Worm (Caenorhabditis elegans) whole organism, L3 larva: ENCODE data around the gene mrps-23.

ENCODE experiments used
- aly-2 ChIP-seq: fragments of 150-350 bp; optimal IDR thresholded peaks from 2 replicates; lab custom pipeline; 2014; ENCODE audit warnings: missing biosample characterization, missing genetic modification characterization
- ama-1 ChIP-seq: fragments of 150-350 bp; optimal IDR thresholded peaks from 2 replicates; lab custom pipeline; 2018
- fkh-10 ChIP-seq: sonication (generic microtip); optimal IDR thresholded peaks from 2 replicates; lab custom pipeline; 2017; ENCODE audit warnings: missing biosample characterization, missing genetic modification reagents, missing genetic modification characterization
- lin-15B ChIP-seq: fragments of 150-350 bp; optimal IDR thresholded peaks from 2 replicates; lab custom pipeline; 2014; ENCODE audit warnings: missing biosample characterization, missing genetic modification characterization
- lin-39 ChIP-seq: fragments of 150-350 bp; optimal IDR thresholded peaks from 2 replicates; lab custom pipeline; 2018; ENCODE audit warnings: missing biosample characterization, missing genetic modification reagents, missing genetic modification characterization
- mdl-1 ChIP-seq: fragments of 150-350 bp; optimal IDR thresholded peaks from 2 replicates; lab custom pipeline; 2014; ENCODE audit warnings: missing biosample characterization, missing genetic modification characterization
- nhr-12 ChIP-seq: fragments of 150-350 bp; optimal IDR thresholded peaks from 2 replicates; lab custom pipeline; 2014; ENCODE audit warnings: missing biosample characterization, missing genetic modification characterization
- nhr-237 ChIP-seq: fragments of 150-350 bp; optimal IDR thresholded peaks from 2 replicates; lab custom pipeline; 2014; ENCODE audit warnings: missing biosample characterization, missing genetic modification characterization
- nhr-76 ChIP-seq: fragments of 150-350 bp; sonication (generic microtip); optimal IDR thresholded peaks from 5 replicates; lab custom pipeline; 2014; ENCODE audit warnings: missing biosample characterization, missing genetic modification characterization
- nhr-77 ChIP-seq: fragments of 150-350 bp; optimal IDR thresholded peaks from 2 replicates; lab custom pipeline; 2014; ENCODE audit warnings: missing biosample characterization, missing genetic modification characterization
- pha-4 ChIP-seq: fragments of 150-350 bp; optimal IDR thresholded peaks from 2 replicates; lab custom pipeline; 2014; ENCODE audit warnings: missing biosample characterization, missing genetic modification reagents, missing genetic modification characterization
- unc-39 ChIP-seq: sonication (generic microtip); optimal IDR thresholded peaks from 4 replicates; lab custom pipeline; 2017; ENCODE audit warnings: missing biosample characterization, missing genetic modification characterization
- ztf-11 ChIP-seq: fragments of 150-350 bp; optimal IDR thresholded peaks from 2 replicates; lab custom pipeline; 2014; ENCODE audit warnings: missing biosample characterization, missing genetic modification characterization

- TF ChIP-seq lin-15B (tag; lab: Kevin White, UChicago) (no peak), fkh-10 (GFP tag; lab: Kevin White, UChicago) (no peak), aly-2 (tag; lab: Kevin White, UChicago) (no peak), lin-39 (no peak), nhr-237 (tag; lab: Kevin White, UChicago) (no peak), ama-1 (no peak), pha-4 (tag; lab: Kevin White, UChicago) (no peak), unc-39 (tag; lab: Kevin White, UChicago) (no peak), nhr-76 (tag; lab: Kevin White, UChicago) (no peak), nhr-12 (no peak), ztf-11 (tag; lab: Kevin White, UChicago) (no peak), mdl-1 (no peak), nhr-77 (tag; lab: Kevin White, UChicago) (no peak)
These were observed 21.2 kb downstream of the mrps-23 start for ce11 chrIII:9502155-9502714.
